Fruit fly (Drosophila melanogaster) whole organism, embryonic: ENCODE data around the gene CG9029.

ENCODE experiments used
- Asciz ChIP-seq: fragments of 200-800 bp; sonication (Bioruptor generic); optimal IDR thresholded peaks from 2 replicates; lab custom pipeline; 2017; ENCODE audit warnings: missing biosample characterization, mild to moderate bottlenecking, missing genetic modification characterization, missing genetic modification reagents
- CG10321 ChIP-seq: fragments of 200-800 bp; sonication (Bioruptor generic); IDR thresholded peaks from 2 replicates; pipeline ENCODE4 v1.3.6; 2022; ENCODE audit warnings: missing biosample characterization, missing genetic modification characterization
- CG10959 ChIP-seq: fragments of 200-800 bp; sonication (Bioruptor generic); IDR thresholded peaks from 2 replicates; pipeline ENCODE4 v1.3.6; 2022; ENCODE audit warnings: missing biosample characterization, missing genetic modification characterization
- CG12391 ChIP-seq: fragments of 200-800 bp; sonication (Bioruptor generic); optimal IDR thresholded peaks from 3 replicates; lab custom pipeline; 2018; ENCODE audit warnings: missing biosample characterization, mild to moderate bottlenecking, missing genetic modification characterization, moderate library complexity
- CG13775 ChIP-seq: fragments of 200-800 bp; sonication (Bioruptor generic); optimal IDR thresholded peaks from 3 replicates; lab custom pipeline; 2017; ENCODE audit warnings: missing biosample characterization, mild to moderate bottlenecking, missing genetic modification characterization
- CG15269 ChIP-seq: fragments of 200-800 bp; sonication (Bioruptor generic); optimal IDR thresholded peaks from 2 replicates; lab custom pipeline; 2018; ENCODE audit warnings: missing biosample characterization, mild to moderate bottlenecking, missing genetic modification characterization, moderate library complexity
- CG1603 ChIP-seq: fragments of 200-800 bp; sonication (Bioruptor generic); optimal IDR thresholded peaks from 2 replicates; lab custom pipeline; 2019; ENCODE audit warnings: missing biosample characterization, mild to moderate bottlenecking, missing genetic modification characterization, moderate library complexity
- CG18476 ChIP-seq: fragments of 200-800 bp; sonication (Bioruptor generic); optimal IDR thresholded peaks from 2 replicates; lab custom pipeline; 2016; ENCODE audit warnings: missing biosample characterization, mild to moderate bottlenecking, missing genetic modification characterization
- CG18599 ChIP-seq: fragments of 200-800 bp; sonication (Bioruptor generic); optimal IDR thresholded peaks from 3 replicates; lab custom pipeline; 2017; ENCODE audit warnings: missing biosample characterization, missing genetic modification characterization, mild to moderate bottlenecking, moderate library complexity, missing genetic modification reagents
- CG3838 ChIP-seq: fragments of 200-800 bp; sonication (Bioruptor generic); optimal IDR thresholded peaks from 3 replicates; lab custom pipeline; 2016; ENCODE audit warnings: missing biosample characterization, missing genetic modification characterization
- CG4424 ChIP-seq: fragments of 200-800 bp; sonication (Bioruptor generic); optimal IDR thresholded peaks from 3 replicates; lab custom pipeline; 2016; ENCODE audit warnings: missing biosample characterization, missing genetic modification characterization
- CG6813 ChIP-seq: fragments of 200-800 bp; sonication (Bioruptor generic); optimal IDR thresholded peaks from 2 replicates; lab custom pipeline; 2017; ENCODE audit warnings: missing biosample characterization, missing genetic modification characterization, mild to moderate bottlenecking, moderate library complexity, missing genetic modification reagents
- CG7963 ChIP-seq: fragments of 200-800 bp; sonication (Bioruptor generic); IDR thresholded peaks from 3 replicates; pipeline ENCODE4 v1.3.6; 2022; ENCODE audit warnings: missing biosample characterization, missing genetic modification characterization; ENCODE audit not compliant: partially characterized antibody
- CG8089 ChIP-seq: fragments of 200-800 bp; sonication (Bioruptor generic); optimal IDR thresholded peaks from 3 replicates; lab custom pipeline; 2016; ENCODE audit warnings: missing biosample characterization, missing genetic modification characterization
- CG8924 ChIP-seq: fragments of 200-800 bp; optimal IDR thresholded peaks from 3 replicates; lab custom pipeline; 2019; ENCODE audit warnings: missing biosample characterization, mild to moderate bottlenecking, missing genetic modification characterization, moderate library complexity
- CG9215 ChIP-seq: fragments of 200-800 bp; sonication (Bioruptor generic); IDR thresholded peaks from 2 replicates; pipeline ENCODE4 v1.3.6; 2022; ENCODE audit warnings: missing biosample characterization, missing genetic modification characterization
- Doc3 ChIP-seq: fragments of 200-800 bp; sonication (Bioruptor generic); IDR thresholded peaks from 3 replicates; pipeline ENCODE4 v1.3.6; 2022; ENCODE audit warnings: missing biosample characterization, missing genetic modification characterization; ENCODE audit not compliant: partially characterized antibody
- E2f1 ChIP-seq: fragments of 200-800 bp; sonication (Bioruptor generic); IDR thresholded peaks from 2 replicates; pipeline ENCODE4 v1.3.6; 2022; ENCODE audit warnings: missing biosample characterization, missing genetic modification characterization
- Eip74EF ChIP-seq, 2 experiments: fragments of 200-800 bp in 1 of 2; fragments of >200 bp in 1 of 2; sonication (Bioruptor generic) in 1 of 2; optimal IDR thresholded peaks; 2 replicates each; lab custom pipeline; 2017 to 2019; ENCODE audit warnings: missing biosample characterization in 2 of 2, missing genetic modification characterization in 2 of 2, mild to moderate bottlenecking in 1 of 2, moderate library complexity in 1 of 2
- HHEX ChIP-seq: fragments of 200-800 bp; sonication (Bioruptor generic); optimal IDR thresholded peaks from 3 replicates; lab custom pipeline; 2017; ENCODE audit warnings: missing biosample characterization, mild to moderate bottlenecking, missing genetic modification characterization, missing genetic modification reagents
- HLH3B ChIP-seq: fragments of 200-800 bp; sonication (Bioruptor generic); IDR thresholded peaks from 2 replicates; pipeline ENCODE4 v1.3.6; 2022; ENCODE audit warnings: missing biosample characterization, missing genetic modification characterization
- Hand ChIP-seq: fragments of 200-800 bp; sonication (Bioruptor generic); optimal IDR thresholded peaks from 2 replicates; lab custom pipeline; 2017; ENCODE audit warnings: mild to moderate bottlenecking, missing biosample characterization, missing genetic modification reagents, missing genetic modification characterization
- Mrtf ChIP-seq: fragments of 200-800 bp; sonication (Bioruptor generic); IDR thresholded peaks from 3 replicates; pipeline ENCODE4 v1.3.6; 2022; ENCODE audit warnings: missing biosample characterization, missing genetic modification characterization
- Myb ChIP-seq: fragments of 200-800 bp; sonication (Bioruptor generic); optimal IDR thresholded peaks from 2 replicates; lab custom pipeline; 2016; ENCODE audit warnings: missing biosample characterization, missing genetic modification characterization
- Neu2 ChIP-seq: fragments of 200-800 bp; sonication (Bioruptor generic); optimal IDR thresholded peaks from 3 replicates; lab custom pipeline; 2016; ENCODE audit warnings: missing biosample characterization, missing genetic modification characterization, borderline replicate concordance
- Oaz ChIP-seq: fragments of 200-800 bp; sonication (Bioruptor generic); IDR thresholded peaks from 2 replicates; pipeline ENCODE4 v1.3.6; 2022; ENCODE audit warnings: missing biosample characterization, missing genetic modification characterization
- PHDP ChIP-seq: fragments of 200-800 bp; sonication (Bioruptor generic); optimal IDR thresholded peaks from 3 replicates; lab custom pipeline; 2018; ENCODE audit warnings: missing biosample characterization, mild to moderate bottlenecking, missing genetic modification characterization, moderate library complexity
- Rfx ChIP-seq: fragments of 200-800 bp; sonication (Bioruptor generic); IDR thresholded peaks from 2 replicates; pipeline ENCODE4 v1.3.6; 2022; ENCODE audit warnings: missing biosample characterization, missing genetic modification characterization
- croc ChIP-seq: fragments of 200-800 bp; sonication (Bioruptor generic); conservative IDR thresholded peaks from 3 replicates; pipeline ENCODE4 v1.3.6; 2022; ENCODE audit warnings: missing biosample characterization, missing genetic modification characterization
- dmrt99B ChIP-seq: fragments of 200-800 bp; sonication (Bioruptor generic); optimal IDR thresholded peaks from 2 replicates; lab custom pipeline; 2018; ENCODE audit warnings: missing biosample characterization, mild to moderate bottlenecking, missing genetic modification characterization, moderate library complexity
- esg ChIP-seq: fragments of 200-800 bp; sonication (Bioruptor generic); conservative IDR thresholded peaks from 2 replicates; pipeline ENCODE4 v1.3.6; 2022; ENCODE audit warnings: missing biosample characterization, missing genetic modification characterization
- gce ChIP-seq: fragments of 200-800 bp; sonication (Bioruptor generic); IDR thresholded peaks from 3 replicates; pipeline ENCODE4 v1.3.6; 2022; ENCODE audit warnings: missing biosample characterization, missing genetic modification characterization
- hb ChIP-seq: fragments of 200-800 bp; sonication (Bioruptor generic); IDR thresholded peaks from 3 replicates; pipeline ENCODE4 v1.3.6; 2022; ENCODE audit warnings: missing biosample characterization, missing genetic modification characterization; ENCODE audit not compliant: partially characterized antibody
- hkb ChIP-seq, 2 experiments: fragments of 200-800 bp in 1 of 2; fragments of >200 bp in 1 of 2; sonication (Bioruptor generic) in 1 of 2; IDR thresholded peaks in 1 of 2; optimal IDR thresholded peaks in 1 of 2; 2 replicates each; pipeline versions ENCODE4 v1.3.6 to Lab custom; 2017 to 2022; ENCODE audit warnings: missing biosample characterization in 1 of 2, missing genetic modification characterization in 1 of 2
- ind ChIP-seq: fragments of 200-800 bp; sonication (Bioruptor generic); optimal IDR thresholded peaks from 3 replicates; lab custom pipeline; 2016; ENCODE audit warnings: missing biosample characterization, missing genetic modification characterization
- ken ChIP-seq: fragments of 200-800 bp; sonication (Bioruptor generic); IDR thresholded peaks from 3 replicates; pipeline ENCODE4 v1.3.6; 2022; ENCODE audit warnings: missing biosample characterization, missing genetic modification characterization
- maf-S ChIP-seq: fragments of 200-800 bp; sonication (Bioruptor generic); optimal IDR thresholded peaks from 2 replicates; lab custom pipeline; 2016; ENCODE audit warnings: missing biosample characterization, missing genetic modification characterization
- oc ChIP-seq: fragments of 200-800 bp; sonication (Bioruptor generic); optimal IDR thresholded peaks from 2 replicates; lab custom pipeline; 2018; ENCODE audit warnings: missing biosample characterization, mild to moderate bottlenecking, missing genetic modification characterization, moderate library complexity
- pros ChIP-seq: fragments of 200-800 bp; sonication (Bioruptor generic); optimal IDR thresholded peaks from 3 replicates; lab custom pipeline; 2019; ENCODE audit warnings: missing biosample characterization, mild to moderate bottlenecking, missing genetic modification characterization, moderate library complexity
- pzg ChIP-seq: fragments of 200-800 bp; sonication (Bioruptor generic); optimal IDR thresholded peaks from 3 replicates; lab custom pipeline; 2018; ENCODE audit warnings: missing biosample characterization, mild to moderate bottlenecking, missing genetic modification characterization, moderate library complexity
- shn ChIP-seq: fragments of 200-800 bp; sonication (Bioruptor generic); optimal IDR thresholded peaks from 3 replicates; lab custom pipeline; 2016; ENCODE audit warnings: missing biosample characterization, missing genetic modification characterization
- sima ChIP-seq: fragments of 200-800 bp; sonication (Bioruptor generic); optimal IDR thresholded peaks from 2 replicates; lab custom pipeline; 2016; ENCODE audit warnings: missing biosample characterization, missing genetic modification characterization
- sna ChIP-seq: fragments of 200-800 bp; sonication (Bioruptor generic); IDR thresholded peaks from 2 replicates; pipeline ENCODE4 v1.3.6; 2022; ENCODE audit warnings: missing biosample characterization, missing genetic modification characterization; ENCODE audit not compliant: partially characterized antibody
- ssp ChIP-seq: fragments of 200-800 bp; sonication (Bioruptor generic); IDR thresholded peaks from 2 replicates; pipeline ENCODE4 v1.3.6; 2022; ENCODE audit warnings: missing biosample characterization, missing genetic modification characterization
- tin ChIP-seq: fragments of 200-800 bp; sonication (Bioruptor generic); optimal IDR thresholded peaks from 3 replicates; lab custom pipeline; 2016; ENCODE audit warnings: missing biosample characterization, missing genetic modification characterization
- tup ChIP-seq: fragments of 200-800 bp; sonication (Bioruptor generic); optimal IDR thresholded peaks from 2 replicates; lab custom pipeline; 2016; ENCODE audit warnings: missing biosample characterization, mild to moderate bottlenecking, missing genetic modification characterization, moderate library complexity
- vfl ChIP-seq: fragments of 200-800 bp; sonication (Bioruptor generic); optimal IDR thresholded peaks from 2 replicates; lab custom pipeline; 2016; ENCODE audit warnings: missing biosample characterization, missing genetic modification characterization
- vvl ChIP-seq: fragments of 200-800 bp; sonication (Bioruptor generic); IDR thresholded peaks from 2 replicates; pipeline ENCODE4 v1.3.6; 2022; ENCODE audit warnings: missing biosample characterization, missing genetic modification characterization
- wor ChIP-seq: fragments of 200-800 bp; sonication (Bioruptor generic); IDR thresholded peaks from 2 replicates; pipeline ENCODE4 v1.3.6; 2022; ENCODE audit warnings: missing biosample characterization, missing genetic modification characterization

CG9029 gene

dm6 chr2L:5876474-5877067, 9.2 kb upstream of the CG9029 start (continued):
- TF ChIP-seq gce (GFP tag; lab: Robert Waterston, UW) (peak; percentile 30; the same call in 1 of the 3 replicates), croc (no peak), CG13775 (GFP tag; lab: Kevin White, UChicago) (peak; percentile 15), CG7963 (GFP tag; lab: Robert Waterston, UW) (no peak), shn (GFP tag; lab: Kevin White, UChicago) (no peak), CG10321 (no peak), CG12391 (tag; lab: Kevin White, UChicago) (no peak), Eip74EF (GFP tag; optimal IDR thresholded peaks at IDR 0.05; lab: Kevin White, UChicago) (peak in 1 of 2 experiments; percentile 6), wor (no peak), CG15269 (tag; lab: Kevin White, UChicago) (peak; percentile 56), tin (GFP tag; lab: Kevin White, UChicago) (no peak), PHDP (tag; lab: Kevin White, UChicago) (peak; percentile 79), sima (no peak), Neu2 (GFP tag; lab: Kevin White, UChicago) (no peak), CG6813 (GFP tag; lab: Kevin White, UChicago) (peak; percentile 68), hb (GFP tag; lab: Robert Waterston, UW) (no peak), vfl (GFP tag; lab: Kevin White, UChicago) (no peak), CG3838 (GFP tag; lab: Kevin White, UChicago) (no peak), vvl (GFP tag; lab: Robert Waterston, UW) (no peak), sna (GFP tag; lab: Robert Waterston, UW) (no peak), CG18476 (GFP tag; lab: Kevin White, UChicago) (no peak), Hand (GFP tag; lab: Kevin White, UChicago) (no peak), Mrtf (GFP tag; lab: Robert Waterston, UW) (no peak), ssp (GFP tag; lab: Robert Waterston, UW) (no peak), Doc3 (no peak), CG18599 (peak; percentile 62), tup (GFP tag; lab: Kevin White, UChicago) (peak; percentile 15), CG1603 (tag; lab: Kevin White, UChicago) (peak; percentile 11), Myb (GFP tag; lab: Kevin White, UChicago) (no peak), Rfx (peak; percentile 53; the same call in 1 of the 2 replicates), pros (GFP tag; lab: Kevin White, UChicago) (no peak), CG8089 (GFP tag; lab: Kevin White, UChicago) (no peak), ind (GFP tag; lab: Kevin White, UChicago) (no peak), dmrt99B (tag; lab: Kevin White, UChicago) (peak; percentile 20), esg (GFP tag; lab: Robert Waterston, UW) (no peak), maf-S (no peak), CG10959 (no peak), Oaz (GFP tag; lab: Robert Waterston, UW) (no peak), HLH3B (GFP tag; lab: Robert Waterston, UW) (no peak; the same call in 1 of the 2 replicates), oc (tag; lab: Kevin White, UChicago) (no peak), CG4424 (GFP tag; lab: Kevin White, UChicago) (no peak), ken (GFP tag; lab: Robert Waterston, UW) (no peak), Asciz (GFP tag; lab: Kevin White, UChicago) (peak; percentile 5), E2f1 (GFP tag; lab: Robert Waterston, UW) (no peak), pzg (no peak), HHEX (peak; percentile 60), CG8924 (no peak), CG9215 (GFP tag; lab: Robert Waterston, UW) (no peak), hkb (optimal IDR thresholded peaks at IDR 0.05; lab: Kevin White, UChicago) (no peak), hkb (GFP tag; IDR thresholded peaks at IDR 0.05; lab: Robert Waterston, UW) (peak; percentile 23; the same call in 1 of the 2 replicates)
